Fruit fly (Drosophila melanogaster) whole organism, pupa: ENCODE results near the gene CNMaR.

Source experiments
- D1 ChIP-seq: fragments of 200-800 bp; sonication (Bioruptor generic); optimal IDR thresholded peaks from 2 replicates; lab custom pipeline; 2018; ENCODE audit warnings: missing biosample characterization, mild to moderate bottlenecking, missing genetic modification characterization, moderate library complexity
- EcR ChIP-seq: fragments of 200-800 bp; sonication (Bioruptor generic); optimal IDR thresholded peaks from 3 replicates; lab custom pipeline; 2019; ENCODE audit warnings: missing biosample characterization, missing genetic modification characterization, mild to moderate bottlenecking, moderate library complexity, missing genetic modification reagents

DNA sequence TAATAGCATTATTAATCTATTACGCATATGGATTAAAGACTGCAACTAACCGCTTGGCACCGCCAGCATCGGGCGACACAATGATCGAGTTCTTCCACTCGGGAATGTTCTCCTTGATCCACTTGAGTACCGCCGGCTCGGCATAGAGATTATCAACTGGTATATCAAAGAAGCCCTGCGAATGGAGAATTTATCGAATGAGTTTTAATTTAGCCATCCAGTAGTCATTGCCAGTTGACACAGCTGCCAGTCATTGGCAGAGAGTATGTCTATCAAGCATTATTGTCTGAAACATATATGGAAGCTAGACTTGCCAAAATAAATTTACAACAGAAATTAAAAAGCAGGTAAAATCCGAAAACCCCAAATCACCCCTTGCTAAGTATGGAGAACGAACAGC is 41.0 kb downstream of the CNMaR start, which contains the start of gene CG16719:
- TF ChIP-seq D1 (tag; lab: Kevin White, UChicago) (no peak), EcR (no peak)
